Fruit fly (Drosophila melanogaster) S2 (cell line): ENCODE data around the gene CG43702.

ENCODE experiments used
- CG8478 ChIP-seq: fragments of >200 bp; optimal IDR thresholded peaks from 2 replicates; lab custom pipeline; 2018
- CTCF ChIP-seq, 2 experiments: fragments of >200 bp; optimal IDR thresholded peaks; 2 replicates each; lab custom pipeline; 2018

dm6 chr3L:21279168-21279567 lies 19.3 kb upstream of the CG43702 start:
- TF ChIP-seq CG8478 (no peak), CTCF (optimal IDR thresholded peaks at IDR 0.05; lab: Kevin White, UChicago) (no peak)
